Fruit fly (Drosophila melanogaster) whole organism, embryonic: Measurements from ENCODE around the gene mahe.
A peak's percentile ranks its signal among the peaks of the same experiment; 100 is the strongest.

ENCODE experiments used
- Ada2b ChIP-seq: fragments of 200-800 bp; sonication (Bioruptor generic); IDR thresholded peaks from 2 replicates; pipeline ENCODE4 v1.3.6; 2022; ENCODE audit warnings: missing biosample characterization, missing genetic modification characterization
- Adf1 ChIP-seq: fragments of 200-800 bp; sonication (Bioruptor generic); IDR thresholded peaks from 2 replicates; pipeline ENCODE4 v1.3.6; 2022; ENCODE audit warnings: missing biosample characterization, missing genetic modification characterization
- Blimp-1 ChIP-seq: fragments of 200-800 bp; sonication (Bioruptor generic); optimal IDR thresholded peaks from 3 replicates; lab custom pipeline; 2018; ENCODE audit warnings: missing biosample characterization, missing genetic modification characterization, mild to moderate bottlenecking, moderate library complexity, missing genetic modification reagents
- CG13123 ChIP-seq: fragments of 200-800 bp; sonication (Bioruptor generic); optimal IDR thresholded peaks from 2 replicates; lab custom pipeline; 2016; ENCODE audit warnings: missing biosample characterization, missing genetic modification characterization
- CG13624 ChIP-seq: fragments of 200-800 bp; sonication (Bioruptor generic); optimal IDR thresholded peaks from 2 replicates; lab custom pipeline; 2016; ENCODE audit warnings: missing biosample characterization, missing genetic modification characterization
- CG16863 ChIP-seq: fragments of 200-800 bp; sonication (Bioruptor generic); optimal IDR thresholded peaks from 3 replicates; lab custom pipeline; 2016; ENCODE audit warnings: missing biosample characterization, missing genetic modification characterization
- CG17186 ChIP-seq: fragments of 200-800 bp; sonication (Bioruptor generic); optimal IDR thresholded peaks from 3 replicates; lab custom pipeline; 2017; ENCODE audit warnings: missing biosample characterization, missing genetic modification reagents, missing genetic modification characterization
- CG2129 ChIP-seq: fragments of 200-800 bp; sonication (Bioruptor generic); IDR thresholded peaks from 2 replicates; pipeline ENCODE4 v1.3.6; 2022; ENCODE audit warnings: missing biosample characterization, missing genetic modification characterization; ENCODE audit not compliant: partially characterized antibody
- CG2202 ChIP-seq: fragments of 200-800 bp; sonication (Bioruptor generic); optimal IDR thresholded peaks from 2 replicates; lab custom pipeline; 2018; ENCODE audit warnings: missing biosample characterization, mild to moderate bottlenecking, missing genetic modification characterization
- CG3065 ChIP-seq: fragments of 200-800 bp; sonication (Bioruptor generic); optimal IDR thresholded peaks from 2 replicates; lab custom pipeline; 2016; ENCODE audit warnings: missing biosample characterization, missing genetic modification characterization
- CG34422 ChIP-seq: fragments of 200-800 bp; sonication (Bioruptor generic); IDR thresholded peaks from 3 replicates; pipeline ENCODE4 v1.3.6; 2022; ENCODE audit warnings: missing biosample characterization, missing genetic modification characterization
- CG4707 ChIP-seq: fragments of 200-800 bp; sonication (Bioruptor generic); optimal IDR thresholded peaks from 2 replicates; lab custom pipeline; 2018; ENCODE audit warnings: missing biosample characterization, mild to moderate bottlenecking, missing genetic modification characterization, moderate library complexity
- CG7271 ChIP-seq: fragments of 200-800 bp; sonication (Bioruptor generic); optimal IDR thresholded peaks from 2 replicates; lab custom pipeline; 2018; ENCODE audit warnings: missing biosample characterization, mild to moderate bottlenecking, missing genetic modification characterization, moderate library complexity
- CG7786 ChIP-seq: fragments of 200-800 bp; sonication (Bioruptor generic); optimal IDR thresholded peaks from 2 replicates; lab custom pipeline; 2016; ENCODE audit warnings: missing biosample characterization, missing genetic modification characterization
- Chrac-16 ChIP-seq: fragments of 200-800 bp; sonication (Bioruptor generic); optimal IDR thresholded peaks from 3 replicates; lab custom pipeline; 2016; ENCODE audit warnings: missing biosample characterization, missing genetic modification characterization
- D ChIP-seq, 2 experiments: fragments of 200-800 bp in 1 of 2; fragments of >200 bp in 1 of 2; sonication (Bioruptor generic) in 1 of 2; optimal IDR thresholded peaks; 2 replicates in 1 of 2; 3 replicates in 1 of 2; lab custom pipeline; 2017; ENCODE audit warnings: mild to moderate bottlenecking in 1 of 2, missing biosample characterization in 1 of 2, missing genetic modification characterization in 1 of 2, missing genetic modification reagents in 1 of 2
- Dbx ChIP-seq: fragments of 200-800 bp; sonication (Bioruptor generic); IDR thresholded peaks from 3 replicates; pipeline ENCODE4 v1.3.6; 2022; ENCODE audit warnings: missing biosample characterization, missing genetic modification characterization
- ERR ChIP-seq: fragments of 200-800 bp; sonication (Bioruptor generic); optimal IDR thresholded peaks from 2 replicates; lab custom pipeline; 2016; ENCODE audit warnings: missing biosample characterization, missing genetic modification characterization
- Elba2 ChIP-seq: fragments of 200-800 bp; sonication (Bioruptor generic); optimal IDR thresholded peaks from 3 replicates; lab custom pipeline; 2016; ENCODE audit warnings: missing biosample characterization, missing genetic modification characterization
- Fer2 ChIP-seq: fragments of 200-800 bp; sonication (Bioruptor generic); optimal IDR thresholded peaks from 2 replicates; lab custom pipeline; 2018; ENCODE audit warnings: missing biosample characterization, mild to moderate bottlenecking, missing genetic modification characterization, moderate library complexity
- HLH54F ChIP-seq: fragments of 200-800 bp; sonication (Bioruptor generic); optimal IDR thresholded peaks from 3 replicates; lab custom pipeline; 2016; ENCODE audit warnings: missing biosample characterization, missing genetic modification characterization
- Hr51 ChIP-seq, 2 experiments: fragments of 200-800 bp; sonication (Bioruptor generic); optimal IDR thresholded peaks; 2 replicates in 1 of 2; 3 replicates in 1 of 2; lab custom pipeline; 2016 to 2018; ENCODE audit warnings: missing biosample characterization in 2 of 2, missing genetic modification characterization in 2 of 2, mild to moderate bottlenecking in 1 of 2, moderate library complexity in 1 of 2
- Hr78 ChIP-seq, 2 experiments: fragments of 200-800 bp in 1 of 2; fragments of >200 bp in 1 of 2; sonication (Bioruptor generic) in 1 of 2; optimal IDR thresholded peaks; 2 replicates each; lab custom pipeline; 2017 to 2019; ENCODE audit warnings: missing biosample characterization in 2 of 2, missing genetic modification characterization in 2 of 2, mild to moderate bottlenecking in 1 of 2, moderate library complexity in 1 of 2
- Kr ChIP-seq: fragments of 200-800 bp; sonication (Bioruptor generic); optimal IDR thresholded peaks from 2 replicates; lab custom pipeline; 2017; ENCODE audit warnings: missing biosample characterization, mild to moderate bottlenecking, missing genetic modification characterization
- Lpt ChIP-seq: fragments of >200 bp; optimal IDR thresholded peaks from 2 replicates; lab custom pipeline; 2018; ENCODE audit warnings: missing biosample characterization, missing genetic modification characterization
- NC2α ChIP-seq: fragments of 200-800 bp; sonication (Bioruptor generic); optimal IDR thresholded peaks from 2 replicates; lab custom pipeline; 2016; ENCODE audit warnings: missing biosample characterization, missing genetic modification characterization
- Oli ChIP-seq: fragments of 200-800 bp; sonication (Bioruptor generic); optimal IDR thresholded peaks from 2 replicates; lab custom pipeline; 2018; ENCODE audit warnings: missing biosample characterization, mild to moderate bottlenecking, missing genetic modification characterization, moderate library complexity
- Rfx ChIP-seq: fragments of 200-800 bp; sonication (Bioruptor generic); IDR thresholded peaks from 2 replicates; pipeline ENCODE4 v1.3.6; 2022; ENCODE audit warnings: missing biosample characterization, missing genetic modification characterization
- YL-1 ChIP-seq: fragments of 200-800 bp; sonication (Bioruptor generic); optimal IDR thresholded peaks from 3 replicates; lab custom pipeline; 2017; ENCODE audit warnings: missing biosample characterization, mild to moderate bottlenecking, missing genetic modification characterization
- ab ChIP-seq: fragments of 200-800 bp; sonication (Bioruptor generic); optimal IDR thresholded peaks from 2 replicates; lab custom pipeline; 2016; ENCODE audit warnings: missing biosample characterization, missing genetic modification characterization
- al ChIP-seq: fragments of 200-800 bp; sonication (Bioruptor generic); IDR thresholded peaks from 2 replicates; pipeline ENCODE4 v1.3.6; 2022; ENCODE audit warnings: missing biosample characterization, missing genetic modification characterization
- amos ChIP-seq: fragments of 200-800 bp; sonication (Bioruptor generic); IDR thresholded peaks from 2 replicates; pipeline ENCODE4 v1.3.6; 2022; ENCODE audit warnings: missing biosample characterization, missing genetic modification characterization; ENCODE audit not compliant: partially characterized antibody
- ara ChIP-seq: fragments of 200-800 bp; sonication (Bioruptor generic); IDR thresholded peaks from 2 replicates; pipeline ENCODE4 v1.3.6; 2022; ENCODE audit warnings: missing biosample characterization, missing genetic modification characterization
- bsh ChIP-seq, 2 experiments: fragments of 200-800 bp; sonication (Bioruptor generic); optimal IDR thresholded peaks; 2 replicates each; lab custom pipeline; 2017 to 2018; ENCODE audit warnings: mild to moderate bottlenecking in 2 of 2, missing biosample characterization in 2 of 2, missing genetic modification characterization in 2 of 2, moderate library complexity in 1 of 2
- cato ChIP-seq: fragments of 200-800 bp; sonication (Bioruptor generic); optimal IDR thresholded peaks from 2 replicates; lab custom pipeline; 2016; ENCODE audit warnings: missing biosample characterization, missing genetic modification characterization, borderline replicate concordance
- crol ChIP-seq: fragments of 200-800 bp; sonication (Bioruptor generic); IDR thresholded peaks from 2 replicates; pipeline ENCODE4 v1.3.6; 2022; ENCODE audit warnings: missing biosample characterization, missing genetic modification characterization
- crp ChIP-seq, 2 experiments: fragments of 200-800 bp; sonication (Bioruptor generic); optimal IDR thresholded peaks; 2 replicates in 1 of 2; 3 replicates in 1 of 2; lab custom pipeline; 2017; ENCODE audit warnings: missing biosample characterization in 2 of 2, missing genetic modification characterization in 2 of 2, mild to moderate bottlenecking in 1 of 2, moderate library complexity in 1 of 2
- da ChIP-seq: fragments of 200-800 bp; sonication (Bioruptor generic); optimal IDR thresholded peaks from 2 replicates; lab custom pipeline; 2016; ENCODE audit warnings: missing biosample characterization, missing genetic modification characterization
- dmrt99B ChIP-seq: fragments of 200-800 bp; sonication (Bioruptor generic); optimal IDR thresholded peaks from 2 replicates; lab custom pipeline; 2018; ENCODE audit warnings: missing biosample characterization, mild to moderate bottlenecking, missing genetic modification characterization, moderate library complexity
- eyg ChIP-seq: fragments of 200-800 bp; sonication (Bioruptor generic); optimal IDR thresholded peaks from 3 replicates; lab custom pipeline; 2016; ENCODE audit warnings: missing biosample characterization, missing genetic modification characterization
- fd3F ChIP-seq: fragments of 200-800 bp; sonication (Bioruptor generic); optimal IDR thresholded peaks from 2 replicates; lab custom pipeline; 2018; ENCODE audit warnings: missing biosample characterization, mild to moderate bottlenecking, missing genetic modification characterization, moderate library complexity
- gfzf ChIP-seq: fragments of 200-800 bp; sonication (Bioruptor generic); optimal IDR thresholded peaks from 2 replicates; lab custom pipeline; 2016; ENCODE audit warnings: missing biosample characterization, mild to moderate bottlenecking, missing genetic modification characterization, moderate library complexity
- h ChIP-seq: fragments of >200 bp; optimal IDR thresholded peaks from 2 replicates; lab custom pipeline; 2017
- jing ChIP-seq: fragments of 200-800 bp; sonication (Bioruptor generic); optimal IDR thresholded peaks from 2 replicates; lab custom pipeline; 2018; ENCODE audit warnings: missing biosample characterization, mild to moderate bottlenecking, missing genetic modification characterization
- lov ChIP-seq, 2 experiments: fragments of 200-800 bp in 1 of 2; fragments of >200 bp in 1 of 2; sonication (Bioruptor generic) in 1 of 2; IDR thresholded peaks in 1 of 2; optimal IDR thresholded peaks in 1 of 2; 2 replicates in 1 of 2; 3 replicates in 1 of 2; pipeline versions ENCODE4 v1.3.6 to Lab custom; 2017 to 2022; ENCODE audit warnings: missing biosample characterization in 1 of 2, missing genetic modification characterization in 1 of 2
- slou ChIP-seq: fragments of 200-800 bp; sonication (Bioruptor generic); optimal IDR thresholded peaks from 3 replicates; lab custom pipeline; 2016; ENCODE audit warnings: missing biosample characterization, missing genetic modification characterization
- sna ChIP-seq: fragments of 200-800 bp; sonication (Bioruptor generic); IDR thresholded peaks from 2 replicates; pipeline ENCODE4 v1.3.6; 2022; ENCODE audit warnings: missing biosample characterization, missing genetic modification characterization; ENCODE audit not compliant: partially characterized antibody
- z ChIP-seq: fragments of 200-800 bp; sonication (Bioruptor generic); IDR thresholded peaks from 3 replicates; pipeline ENCODE4 v1.3.6; 2022; ENCODE audit warnings: missing biosample characterization, missing genetic modification characterization

The mahe gene

dm6 chrX:7920081-7920688 lies 11.0 kb downstream of the mahe start, which contains the start of the genes hdm and Ykt6 (continued):
- TF ChIP-seq CG13123 (peak; percentile 70), Rfx (GFP tag; lab: Robert Waterston, UW) (peak; percentile 88), ab (GFP tag; lab: Kevin White, UChicago) (no peak), cato (GFP tag; lab: Kevin White, UChicago) (peak; percentile 56), CG7271 (tag; lab: Kevin White, UChicago) (peak; percentile 41), Adf1 (GFP tag; lab: Robert Waterston, UW) (peak; percentile 60), YL-1 (peak; percentile 57), crol (GFP tag; lab: Robert Waterston, UW) (peak; percentile 57; the same call in 1 of the 2 replicates), h (lab: Kevin White, UChicago) (no peak), ERR (GFP tag; lab: Kevin White, UChicago) (peak; percentile 74), al (peak; percentile 75; the same call in 1 of the 2 replicates), eyg (peak; percentile 61), fd3F (GFP tag; lab: Kevin White, UChicago) (peak; percentile 51), crp (GFP tag; optimal IDR thresholded peaks at IDR 0.05; lab: Kevin White, UChicago) (peak in 1 of 2 experiments; percentile 58), Lpt (GFP tag; lab: Kevin White, UChicago) (no peak), CG3065 (GFP tag; lab: Kevin White, UChicago) (peak; percentile 38), CG2129 (GFP tag; lab: Robert Waterston, UW) (peak; percentile 93), CG16863 (peak; percentile 80), Kr (GFP tag; lab: Kevin White, UChicago) (no peak), CG34422 (GFP tag; lab: Robert Waterston, UW) (peak; percentile 86), Chrac-16 (peak; percentile 74), bsh (GFP tag; optimal IDR thresholded peaks at IDR 0.05; lab: Kevin White, UChicago) (peak in 1 of 2 experiments; percentile 78), jing (no peak), dmrt99B (tag; lab: Kevin White, UChicago) (no peak), CG2202 (tag; lab: Kevin White, UChicago) (peak; percentile 59), CG4707 (GFP tag; lab: Kevin White, UChicago) (no peak), slou (GFP tag; lab: Kevin White, UChicago) (peak; percentile 64), z (GFP tag; lab: Robert Waterston, UW) (no peak), CG13624 (peak; percentile 84), D (optimal IDR thresholded peaks at IDR 0.05; lab: Kevin White, UChicago) (no peak), D (GFP tag; optimal IDR thresholded peaks at IDR 0.05; lab: Kevin White, UChicago) (peak; percentile 48), Elba2 (peak; percentile 5), CG7786 (GFP tag; lab: Kevin White, UChicago) (peak; percentile 85), Oli (tag; lab: Kevin White, UChicago) (no peak), ara (peak; percentile 85), sna (GFP tag; lab: Robert Waterston, UW) (peak; percentile 97), lov (optimal IDR thresholded peaks at IDR 0.05; lab: Kevin White, UChicago) (no peak), lov (GFP tag; IDR thresholded peaks at IDR 0.05; lab: Robert Waterston, UW) (peak; percentile 69; the same call in 1 of the 3 replicates), CG17186 (GFP tag; lab: Kevin White, UChicago) (peak; percentile 90), NC2α (GFP tag; lab: Kevin White, UChicago) (peak; percentile 51), amos (peak; percentile 93), da (GFP tag; lab: Kevin White, UChicago) (peak; percentile 26), Hr51 (GFP tag; optimal IDR thresholded peaks at IDR 0.05; lab: Kevin White, UChicago) (peak in 1 of 2 experiments; percentile 72), Dbx (GFP tag; lab: Robert Waterston, UW) (peak; percentile 87), Blimp-1 (GFP tag; lab: Kevin White, UChicago) (no peak), gfzf (GFP tag; lab: Kevin White, UChicago) (peak; percentile 35), Fer2 (tag; lab: Kevin White, UChicago) (peak; percentile 39), Ada2b (GFP tag; lab: Robert Waterston, UW) (peak; percentile 69), Hr78 (GFP tag; optimal IDR thresholded peaks at IDR 0.05; lab: Kevin White, UChicago) (no peak), HLH54F (GFP tag; lab: Kevin White, UChicago) (peak; percentile 81)
